Worm (Caenorhabditis elegans): ENCODE data around the gene R05F9.9.
A peak's percentile ranks its signal among the peaks of the same experiment; 100 is the strongest.

DNA sequence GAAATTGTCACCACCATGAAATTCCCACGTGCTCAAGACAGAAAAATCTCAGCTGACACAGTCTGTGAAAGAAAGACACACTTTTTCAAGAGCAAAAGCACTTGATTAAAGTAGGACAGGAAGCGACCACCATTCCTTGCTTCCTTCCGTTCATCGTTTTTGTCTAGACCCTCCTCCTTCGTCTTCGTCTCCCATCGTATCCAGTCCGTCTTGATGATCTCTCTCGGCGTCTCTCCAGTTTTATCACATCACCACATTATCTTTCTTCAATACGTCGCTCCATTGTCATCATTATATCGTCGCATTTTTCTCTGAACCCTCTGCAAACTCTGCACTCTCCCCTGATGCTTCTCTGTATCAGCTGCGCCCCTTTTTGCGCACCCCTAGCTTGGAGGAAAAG, 6.3 kb upstream of the R05F9.9 start:
- TF ChIP-seq elt-3 (tag; optimal IDR thresholded peaks at IDR 0.05) (peak in 1 of 6 experiments; percentile 7), fos-1 (tag; optimal IDR thresholded peaks at IDR 0.05) (no peak), nhr-12 (tag; optimal IDR thresholded peaks at IDR 0.05) (no peak), nhr-77 (tag; optimal IDR thresholded peaks at IDR 0.05) (no peak), ama-1 (optimal IDR thresholded peaks at IDR 0.05) (no peak), fkh-10 (GFP tag; optimal IDR thresholded peaks at IDR 0.05) (no peak), lsy-2 (tag; optimal IDR thresholded peaks at IDR 0.05) (peak in 1 of 2 experiments; percentile 5), lin-15B (tag; optimal IDR thresholded peaks at IDR 0.05) (no peak), zag-1 (tag; optimal IDR thresholded peaks at IDR 0.05) (no peak)

All from whole organism, L1 larva.